Fruit fly (Drosophila melanogaster) whole organism, embryonic: ENCODE results near the gene Cerk.

Source experiments
- BtbVII ChIP-seq: fragments of 200-800 bp; sonication (Bioruptor generic); optimal IDR thresholded peaks from 3 replicates; lab custom pipeline; 2017; ENCODE audit warnings: missing biosample characterization, mild to moderate bottlenecking, missing genetic modification characterization
- CG10147 ChIP-seq: fragments of 200-800 bp; sonication (Bioruptor generic); optimal IDR thresholded peaks from 2 replicates; lab custom pipeline; 2019; ENCODE audit warnings: missing biosample characterization, mild to moderate bottlenecking, missing genetic modification characterization, moderate library complexity
- CG11504 ChIP-seq: fragments of 200-800 bp; sonication (Bioruptor generic); optimal IDR thresholded peaks from 3 replicates; lab custom pipeline; 2019; ENCODE audit warnings: missing biosample characterization, mild to moderate bottlenecking, missing genetic modification characterization, moderate library complexity
- CG11695 ChIP-seq: fragments of 200-800 bp; sonication (Bioruptor generic); IDR thresholded peaks from 3 replicates; pipeline ENCODE4 v1.3.6; 2022; ENCODE audit warnings: missing biosample characterization, missing genetic modification characterization
- CG12219 ChIP-seq: fragments of 200-800 bp; sonication (Bioruptor generic); optimal IDR thresholded peaks from 3 replicates; lab custom pipeline; 2018; ENCODE audit warnings: missing biosample characterization, mild to moderate bottlenecking, missing genetic modification characterization
- CG12659 ChIP-seq: fragments of 200-800 bp; sonication (Bioruptor generic); optimal IDR thresholded peaks from 3 replicates; lab custom pipeline; 2017; ENCODE audit warnings: mild to moderate bottlenecking, missing biosample characterization, missing genetic modification reagents, missing genetic modification characterization
- CG13424 ChIP-seq: fragments of 200-800 bp; sonication (Bioruptor generic); optimal IDR thresholded peaks from 2 replicates; lab custom pipeline; 2019; ENCODE audit warnings: missing biosample characterization, mild to moderate bottlenecking, missing genetic modification characterization, moderate library complexity
- CG15269 ChIP-seq: fragments of 200-800 bp; sonication (Bioruptor generic); optimal IDR thresholded peaks from 2 replicates; lab custom pipeline; 2018; ENCODE audit warnings: missing biosample characterization, mild to moderate bottlenecking, missing genetic modification characterization, moderate library complexity
- CG16815 ChIP-seq: fragments of 200-800 bp; sonication (Bioruptor generic); optimal IDR thresholded peaks from 3 replicates; lab custom pipeline; 2017; ENCODE audit warnings: missing biosample characterization, mild to moderate bottlenecking, missing genetic modification characterization
- CG2712 ChIP-seq: fragments of 200-800 bp; optimal IDR thresholded peaks from 3 replicates; lab custom pipeline; 2019; ENCODE audit warnings: missing biosample characterization, mild to moderate bottlenecking, missing genetic modification characterization, moderate library complexity
- CG3281 ChIP-seq: fragments of 200-800 bp; sonication (Bioruptor generic); optimal IDR thresholded peaks from 3 replicates; lab custom pipeline; 2017; ENCODE audit warnings: missing biosample characterization, mild to moderate bottlenecking, missing genetic modification characterization
- CG8281 ChIP-seq: fragments of 200-800 bp; sonication (Bioruptor generic); optimal IDR thresholded peaks from 2 replicates; lab custom pipeline; 2018; ENCODE audit warnings: missing biosample characterization, mild to moderate bottlenecking, missing genetic modification characterization, moderate library complexity
- CG8388 ChIP-seq: fragments of 200-800 bp; sonication (Bioruptor generic); optimal IDR thresholded peaks from 2 replicates; lab custom pipeline; 2019; ENCODE audit warnings: missing biosample characterization, mild to moderate bottlenecking, missing genetic modification characterization, moderate library complexity
- CG9727 ChIP-seq: fragments of 200-800 bp; sonication (Bioruptor generic); optimal IDR thresholded peaks from 3 replicates; lab custom pipeline; 2017; ENCODE audit warnings: missing biosample characterization, mild to moderate bottlenecking, missing genetic modification characterization
- CG9817 ChIP-seq: fragments of 200-800 bp; sonication (Bioruptor generic); optimal IDR thresholded peaks from 2 replicates; lab custom pipeline; 2018; ENCODE audit warnings: missing biosample characterization, mild to moderate bottlenecking, missing genetic modification characterization, moderate library complexity
- Chrac-16 ChIP-seq: fragments of 200-800 bp; sonication (Bioruptor generic); optimal IDR thresholded peaks from 3 replicates; lab custom pipeline; 2016; ENCODE audit warnings: missing biosample characterization, missing genetic modification characterization
- D ChIP-seq, 2 experiments: fragments of 200-800 bp in 1 of 2; fragments of >200 bp in 1 of 2; sonication (Bioruptor generic) in 1 of 2; optimal IDR thresholded peaks; 2 replicates in 1 of 2; 3 replicates in 1 of 2; lab custom pipeline; 2017; ENCODE audit warnings: mild to moderate bottlenecking in 1 of 2, missing biosample characterization in 1 of 2, missing genetic modification characterization in 1 of 2, missing genetic modification reagents in 1 of 2
- D19A ChIP-seq: fragments of 200-800 bp; optimal IDR thresholded peaks from 3 replicates; lab custom pipeline; 2019; ENCODE audit warnings: missing biosample characterization, mild to moderate bottlenecking, missing genetic modification characterization, moderate library complexity
- Fer1 ChIP-seq: fragments of 200-800 bp; sonication (Bioruptor generic); optimal IDR thresholded peaks from 2 replicates; lab custom pipeline; 2017; ENCODE audit warnings: missing biosample characterization, mild to moderate bottlenecking, missing genetic modification characterization
- Fer3 ChIP-seq: fragments of 200-800 bp; sonication (Bioruptor generic); optimal IDR thresholded peaks from 2 replicates; lab custom pipeline; 2018; ENCODE audit warnings: missing biosample characterization, mild to moderate bottlenecking, missing genetic modification characterization, moderate library complexity
- HLHmδ ChIP-seq: fragments of 200-800 bp; sonication (Bioruptor generic); optimal IDR thresholded peaks from 2 replicates; lab custom pipeline; 2018; ENCODE audit warnings: missing biosample characterization, mild to moderate bottlenecking, missing genetic modification characterization, moderate library complexity
- Hand ChIP-seq: fragments of 200-800 bp; sonication (Bioruptor generic); optimal IDR thresholded peaks from 2 replicates; lab custom pipeline; 2017; ENCODE audit warnings: mild to moderate bottlenecking, missing biosample characterization, missing genetic modification reagents, missing genetic modification characterization
- Max ChIP-seq: fragments of 200-800 bp; sonication (Bioruptor generic); optimal IDR thresholded peaks from 2 replicates; lab custom pipeline; 2016; ENCODE audit warnings: missing biosample characterization, mild to moderate bottlenecking, missing genetic modification characterization
- NfI ChIP-seq: fragments of 200-800 bp; sonication (Bioruptor generic); optimal IDR thresholded peaks from 3 replicates; lab custom pipeline; 2018; ENCODE audit warnings: missing biosample characterization, mild to moderate bottlenecking, missing genetic modification characterization, moderate library complexity
- Oli ChIP-seq: fragments of 200-800 bp; sonication (Bioruptor generic); optimal IDR thresholded peaks from 2 replicates; lab custom pipeline; 2018; ENCODE audit warnings: missing biosample characterization, mild to moderate bottlenecking, missing genetic modification characterization, moderate library complexity
- Sox100B ChIP-seq: fragments of 200-800 bp; sonication (Bioruptor generic); optimal IDR thresholded peaks from 3 replicates; lab custom pipeline; 2018; ENCODE audit warnings: missing biosample characterization, mild to moderate bottlenecking, missing genetic modification characterization
- amos ChIP-seq: fragments of 200-800 bp; sonication (Bioruptor generic); IDR thresholded peaks from 2 replicates; pipeline ENCODE4 v1.3.6; 2022; ENCODE audit warnings: missing biosample characterization, missing genetic modification characterization; ENCODE audit not compliant: partially characterized antibody
- ash1 ChIP-seq: fragments of 200-800 bp; sonication (Bioruptor generic); optimal IDR thresholded peaks from 2 replicates; lab custom pipeline; 2018; ENCODE audit warnings: missing biosample characterization, mild to moderate bottlenecking, missing genetic modification characterization
- bcd ChIP-seq: fragments of 200-800 bp; sonication (Bioruptor generic); optimal IDR thresholded peaks from 2 replicates; lab custom pipeline; 2017; ENCODE audit warnings: missing biosample characterization, mild to moderate bottlenecking, missing genetic modification characterization
- caup ChIP-seq: fragments of 200-800 bp; sonication (Bioruptor generic); optimal IDR thresholded peaks from 3 replicates; lab custom pipeline; 2017; ENCODE audit warnings: missing biosample characterization, mild to moderate bottlenecking, missing genetic modification characterization, moderate library complexity; ENCODE audit not compliant: severe bottlenecking
- crp ChIP-seq, 2 experiments: fragments of 200-800 bp; sonication (Bioruptor generic); optimal IDR thresholded peaks; 2 replicates in 1 of 2; 3 replicates in 1 of 2; lab custom pipeline; 2017; ENCODE audit warnings: missing biosample characterization in 2 of 2, missing genetic modification characterization in 2 of 2, mild to moderate bottlenecking in 1 of 2, moderate library complexity in 1 of 2
- fd3F ChIP-seq: fragments of 200-800 bp; sonication (Bioruptor generic); optimal IDR thresholded peaks from 2 replicates; lab custom pipeline; 2018; ENCODE audit warnings: missing biosample characterization, mild to moderate bottlenecking, missing genetic modification characterization, moderate library complexity
- ham ChIP-seq: fragments of 200-800 bp; sonication (Bioruptor generic); IDR thresholded peaks from 2 replicates; pipeline ENCODE4 v1.3.6; 2022; ENCODE audit warnings: missing biosample characterization, missing genetic modification characterization
- hth ChIP-seq: fragments of >200 bp; optimal IDR thresholded peaks from 2 replicates; lab custom pipeline; 2017; ENCODE audit warnings: inconsistent platforms
- nerfin-2 ChIP-seq: fragments of 200-800 bp; sonication (Bioruptor generic); IDR thresholded peaks from 2 replicates; pipeline ENCODE4 v1.3.6; 2022; ENCODE audit warnings: missing biosample characterization, missing genetic modification characterization; ENCODE audit not compliant: partially characterized antibody
- nmo ChIP-seq: fragments of 200-800 bp; sonication (Bioruptor generic); optimal IDR thresholded peaks from 2 replicates; lab custom pipeline; 2018; ENCODE audit warnings: missing biosample characterization, mild to moderate bottlenecking, missing genetic modification characterization, moderate library complexity
- org-1 ChIP-seq: fragments of 200-800 bp; sonication (Bioruptor generic); optimal IDR thresholded peaks from 2 replicates; lab custom pipeline; 2017; ENCODE audit warnings: missing biosample characterization, missing genetic modification characterization
- phol ChIP-seq: fragments of 200-800 bp; sonication (Bioruptor generic); optimal IDR thresholded peaks from 3 replicates; lab custom pipeline; 2018; ENCODE audit warnings: missing biosample characterization, mild to moderate bottlenecking, missing genetic modification characterization, moderate library complexity
- pnt ChIP-seq: fragments of 200-800 bp; sonication (Bioruptor generic); optimal IDR thresholded peaks from 3 replicates; lab custom pipeline; 2016; ENCODE audit warnings: missing biosample characterization, missing genetic modification characterization
- prd ChIP-seq, 3 experiments: fragments of >200 bp in 2 of 3; fragments of 200-800 bp in 1 of 3; sonication (Bioruptor generic) in 1 of 3; optimal IDR thresholded peaks in 2 of 3; IDR thresholded peaks in 1 of 3; 2 replicates in 2 of 3; 3 replicates in 1 of 3; pipeline versions ENCODE4 v1.3.6 to Lab custom; 2017 to 2022; ENCODE audit warnings: missing biosample characterization in 1 of 3, missing genetic modification characterization in 1 of 3
- ranshi ChIP-seq: fragments of 200-800 bp; sonication (Bioruptor generic); IDR thresholded peaks from 2 replicates; pipeline ENCODE4 v1.3.6; 2022; ENCODE audit warnings: missing biosample characterization, missing genetic modification characterization
- row ChIP-seq: fragments of 200-800 bp; sonication (Bioruptor generic); IDR thresholded peaks from 3 replicates; pipeline ENCODE4 v1.3.6; 2022; ENCODE audit warnings: missing biosample characterization, missing genetic modification characterization
- scrt ChIP-seq: fragments of 200-800 bp; sonication (Bioruptor generic); optimal IDR thresholded peaks from 2 replicates; lab custom pipeline; 2018; ENCODE audit warnings: missing biosample characterization, mild to moderate bottlenecking, missing genetic modification characterization, moderate library complexity
- tap ChIP-seq: fragments of 200-800 bp; optimal IDR thresholded peaks from 3 replicates; lab custom pipeline; 2019; ENCODE audit warnings: missing biosample characterization, mild to moderate bottlenecking, missing genetic modification characterization, moderate library complexity
- tio ChIP-seq: fragments of 200-800 bp; sonication (Bioruptor generic); optimal IDR thresholded peaks from 2 replicates; lab custom pipeline; 2017; ENCODE audit warnings: missing biosample characterization, missing genetic modification characterization, inconsistent platforms
- z ChIP-seq: fragments of 200-800 bp; sonication (Bioruptor generic); IDR thresholded peaks from 3 replicates; pipeline ENCODE4 v1.3.6; 2022; ENCODE audit warnings: missing biosample characterization, missing genetic modification characterization
- zf30C ChIP-seq: fragments of 200-800 bp; sonication (Bioruptor generic); optimal IDR thresholded peaks from 3 replicates; lab custom pipeline; 2018; ENCODE audit warnings: missing biosample characterization, mild to moderate bottlenecking, missing genetic modification characterization

The Cerk gene

dm6 chr3R:5412987-5413386 lies 44.9 kb upstream of the Cerk start (continued):
- TF ChIP-seq CG3281 = peak; percentile 61
- TF ChIP-seq row (GFP tag; lab: Robert Waterston, UW) = peak; percentile 46
- peak; percentile 31 for TF ChIP-seq caup (GFP tag; lab: Kevin White, UChicago)
- peak; percentile 29 for TF ChIP-seq BtbVII (GFP tag; lab: Kevin White, UChicago)
- TF ChIP-seq Chrac-16 (GFP tag; lab: Kevin White, UChicago) = peak; percentile 27
- peak; percentile 31 for TF ChIP-seq org-1 (GFP tag; lab: Kevin White, UChicago)
- TF ChIP-seq Max = peak; percentile 7
- peak; percentile 4 for TF ChIP-seq scrt
- TF ChIP-seq CG2712 = peak; percentile 58
- no peak for TF ChIP-seq hth (lab: Kevin White, UChicago)
- peak; percentile 37 for TF ChIP-seq CG10147 (GFP tag; lab: Kevin White, UChicago)
- no peak for TF ChIP-seq CG12219 (GFP tag; lab: Kevin White, UChicago)
- TF ChIP-seq CG11504 = peak; percentile 74
- no peak for TF ChIP-seq nerfin-2 (GFP tag; lab: Robert Waterston, UW)
- TF ChIP-seq bcd (GFP tag; lab: Kevin White, UChicago) = peak; percentile 19
- TF ChIP-seq Hand = peak; percentile 62
- peak; percentile 9 for TF ChIP-seq CG8281 (tag; lab: Kevin White, UChicago)
- TF ChIP-seq tio (GFP tag; lab: Kevin White, UChicago) = peak; percentile 35
- peak; percentile 8 for TF ChIP-seq CG9817
- peak; percentile 59 for TF ChIP-seq CG12659 (GFP tag; lab: Kevin White, UChicago)
- TF ChIP-seq CG9727 (GFP tag; lab: Kevin White, UChicago) = peak; percentile 74
- TF ChIP-seq CG11695 (GFP tag; lab: Robert Waterston, UW) = no peak
- TF ChIP-seq CG16815 (GFP tag; lab: Kevin White, UChicago) = peak; percentile 23
- no peak for TF ChIP-seq ash1 (GFP tag; lab: Kevin White, UChicago)
- no peak for TF ChIP-seq pnt (GFP tag; lab: Kevin White, UChicago)
- peak; percentile 60 for TF ChIP-seq CG13424 (tag; lab: Kevin White, UChicago)
- TF ChIP-seq zf30C (GFP tag; lab: Kevin White, UChicago) = peak; percentile 14
- TF ChIP-seq crp (GFP tag; optimal IDR thresholded peaks at IDR 0.05; lab: Kevin White, UChicago) = no peak
- TF ChIP-seq ham (GFP tag; lab: Robert Waterston, UW) = no peak
- no peak for TF ChIP-seq amos
- peak; percentile 46 for TF ChIP-seq Oli (tag; lab: Kevin White, UChicago)
- TF ChIP-seq NfI = peak; percentile 27
- TF ChIP-seq Fer3 (tag; lab: Kevin White, UChicago) = peak; percentile 45
- peak; percentile 25 for TF ChIP-seq fd3F
- peak; percentile 64 for TF ChIP-seq phol (tag; lab: Kevin White, UChicago)
- TF ChIP-seq z = no peak
- TF ChIP-seq CG15269 (tag; lab: Kevin White, UChicago) = peak; percentile 58
- TF ChIP-seq prd (optimal IDR thresholded peaks at IDR 0.05; lab: Kevin White, UChicago) = no peak
- peak; percentile 51; the same call in 2 of the 3 replicates for TF ChIP-seq prd (GFP tag; IDR thresholded peaks at IDR 0.05; lab: Robert Waterston, UW)
- peak; percentile 19 for TF ChIP-seq tap (tag; lab: Kevin White, UChicago)
- TF ChIP-seq ranshi = peak; percentile 10; the same call in 1 of the 2 replicates
- no peak for TF ChIP-seq HLHmδ (GFP tag; lab: Kevin White, UChicago)
- TF ChIP-seq D (optimal IDR thresholded peaks at IDR 0.05; lab: Kevin White, UChicago) = no peak
- peak; percentile 44 for TF ChIP-seq D (GFP tag; optimal IDR thresholded peaks at IDR 0.05; lab: Kevin White, UChicago)
- TF ChIP-seq Sox100B (GFP tag; lab: Kevin White, UChicago) = peak; percentile 62
- peak; percentile 65 for TF ChIP-seq Fer1
- TF ChIP-seq D19A (tag; lab: Kevin White, UChicago) = peak; percentile 2
- peak; percentile 48 for TF ChIP-seq nmo
- TF ChIP-seq CG8388 = peak; percentile 11
